Worm (Caenorhabditis elegans): ENCODE results near the gene H40L08.1.

ce11 chrX:15094973-15095372 is 11.1 kb upstream of the H40L08.1 start, which contains the start of gene F09B12.7:
- TF ChIP-seq scrt-1 (GFP tag; IDR thresholded peaks at IDR 0.05) (no peak), flt-1 (GFP tag; IDR thresholded peaks at IDR 0.05) (no peak)

Measured in whole organism, early embryonic.